Worm (Caenorhabditis elegans): ENCODE data around the gene srh-200.

srh-200 gene

ce11 chrV:7690637-7691036 is 37.2 kb upstream of the srh-200 start:
- TF ChIP-seq hmg-20 (GFP tag; IDR thresholded peaks at IDR 0.05): no peak

- TF ChIP-seq attf-3 (GFP tag; conservative IDR thresholded peaks at IDR 0.05) (no peak), chd-7 (tag; optimal IDR thresholded peaks at IDR 0.05) (no peak), him-1 (tag; optimal IDR thresholded peaks at IDR 0.05) (no peak), attf-5 (GFP tag; optimal IDR thresholded peaks at IDR 0.05) (no peak), D2030.7 (GFP tag; IDR thresholded peaks at IDR 0.05) (no peak), hmg-1.2 (GFP tag; IDR thresholded peaks at IDR 0.05) (no peak), atf-7 (tag; optimal IDR thresholded peaks at IDR 0.05) (no peak), lin-40 (tag; optimal IDR thresholded peaks at IDR 0.05) (no peak), Y53G8AR.9 (GFP tag; conservative IDR thresholded peaks at IDR 0.05) (no peak), mes-4 (tag; optimal IDR thresholded peaks at IDR 0.05) (no peak), F33H1.4 (GFP tag; IDR thresholded peaks at IDR 0.05) (no peak)
Measured at ce11 chrV:7689888-7690287, 36.4 kb upstream of the srh-200 start, which contains the start of gene C12D5.9. Gene C12D5.9 (minus strand): TSS chrV:7689988.

DNA sequence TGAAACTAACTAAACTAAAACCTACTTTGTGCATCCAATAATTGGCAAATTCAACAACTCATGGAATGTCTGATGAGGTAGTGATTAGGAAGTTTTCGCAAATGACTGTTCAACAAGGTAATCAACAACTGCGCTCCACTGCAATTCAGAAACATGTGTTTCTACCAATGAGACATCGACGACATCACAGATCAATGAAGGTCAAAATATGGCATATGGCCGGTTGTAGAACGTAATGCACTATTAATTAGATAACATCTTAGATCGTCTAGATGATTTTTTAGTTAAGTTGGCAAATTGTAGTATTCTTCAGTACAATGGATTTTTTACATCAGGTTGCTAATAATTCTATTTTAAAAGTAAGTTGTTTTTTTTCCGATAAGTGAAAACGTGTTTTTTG is 32.7 kb upstream of the srh-200 start, which contains the start of the genes nhr-94 and nhr-152:
Gene nhr-94 (minus strand): TSS at position 147 of the 400 bp plus-strand sequence.
Gene nhr-152 (plus strand): TSS at position 162 of the 400 bp plus-strand sequence.
- TF ChIP-seq attf-5 (GFP tag; optimal IDR thresholded peaks at IDR 0.05) (no peak), zfh-2 (GFP tag; conservative IDR thresholded peaks at IDR 0.05) (no peak), egrh-3 (GFP tag; IDR thresholded peaks at IDR 0.05) (no peak), egl-44 (GFP tag; IDR thresholded peaks at IDR 0.05) (no peak), ama-1 (optimal IDR thresholded peaks at IDR 0.05) (no peak), ama-1 (GFP tag; optimal IDR thresholded peaks at IDR 0.05) (no peak), rcor-1 (GFP tag; IDR thresholded peaks at IDR 0.05) (no peak), repo-1 (tag; optimal IDR thresholded peaks at IDR 0.05) (no peak), pbrm-1 (GFP tag; IDR thresholded peaks at IDR 0.05) (no peak), B0261.1 (tag; optimal IDR thresholded peaks at IDR 0.05) (no peak), unc-62 (GFP tag; optimal IDR thresholded peaks at IDR 0.05) (no peak), hlh-12 (tag; optimal IDR thresholded peaks at IDR 0.05) (no peak), ZK185.1 (tag; optimal IDR thresholded peaks at IDR 0.05; ENCODE audit: poor library complexity, severe bottlenecking) (no peak), ztf-25 (GFP tag; IDR thresholded peaks at IDR 0.05) (no peak), nhr-179 (tag; optimal IDR thresholded peaks at IDR 0.05) (no peak), nhr-27 (tag; optimal IDR thresholded peaks at IDR 0.05) (no peak), ceh-79 (tag; optimal IDR thresholded peaks at IDR 0.05) (no peak), aptf-2 (GFP tag; conservative IDR thresholded peaks at IDR 0.05) (no peak), zim-3 (tag; optimal IDR thresholded peaks at IDR 0.05) (no peak), ekl-4 (GFP tag; IDR thresholded peaks at IDR 0.05) (no peak), F52B5.7 (tag; optimal IDR thresholded peaks at IDR 0.05) (no peak)

ce11 chrV:7683907-7684655 is 30.6 kb upstream of the srh-200 start, which contains the start of gene sre-11:
Gene sre-11 (minus strand): TSS chrV:7683957.
- no peak for TF ChIP-seq madf-10 (tag; optimal IDR thresholded peaks at IDR 0.05)
- no peak for TF ChIP-seq ceh-58 (GFP tag; IDR thresholded peaks at IDR 0.05)
- no peak for TF ChIP-seq B0336.3 (GFP tag; IDR thresholded peaks at IDR 0.05)
- TF ChIP-seq sea-2 (GFP tag; IDR thresholded peaks at IDR 0.05): no peak
- no peak for TF ChIP-seq fkh-3 (tag; optimal IDR thresholded peaks at IDR 0.05)
- no peak for TF ChIP-seq nhr-90 (tag; optimal IDR thresholded peaks at IDR 0.05)
- TF ChIP-seq dpff-1 (tag; optimal IDR thresholded peaks at IDR 0.05): no peak
- no peak for TF ChIP-seq Y95B8A.8 (GFP tag; IDR thresholded peaks at IDR 0.05)
- no peak for TF ChIP-seq lsy-27 (tag; optimal IDR thresholded peaks at IDR 0.05; ENCODE audit: borderline replicate concordance, insufficient read depth)
- no peak for TF ChIP-seq lin-54 (GFP tag; optimal IDR thresholded peaks at IDR 0.05)
- TF ChIP-seq pha-4 (tag; optimal IDR thresholded peaks at IDR 0.05): no peak
- TF ChIP-seq ztf-18 (tag; optimal IDR thresholded peaks at IDR 0.05): no peak
